Fruit fly (Drosophila melanogaster): ENCODE results near the gene IPIP.

Gene IPIP

dm6 chr2L:6051212-6051621 lies 3.4 kb downstream of the IPIP start (continued):
- TF ChIP-seq sna (GFP tag; IDR thresholded peaks at IDR 0.05; ENCODE audit: partially characterized antibody) (no peak), pros (GFP tag; optimal IDR thresholded peaks at IDR 0.05) (peak; percentile 85), CG9817 (tag; optimal IDR thresholded peaks at IDR 0.05) (peak; percentile 94), CG4617 (GFP tag; optimal IDR thresholded peaks at IDR 0.05; ENCODE audit: borderline replicate concordance) (peak; percentile 57), Sox100B (GFP tag; optimal IDR thresholded peaks at IDR 0.05) (peak; percentile 94), CG31224 (GFP tag; IDR thresholded peaks at IDR 0.05) (peak; percentile 78), CG11398 (GFP tag; optimal IDR thresholded peaks at IDR 0.05) (peak; percentile 95), Mrtf (GFP tag; IDR thresholded peaks at IDR 0.05) (peak; percentile 94), CG11456 (GFP tag; IDR thresholded peaks at IDR 0.05) (peak; percentile 93), ham (GFP tag; IDR thresholded peaks at IDR 0.05) (peak; percentile 61; the same call in 1 of the 2 replicates), CG10543 (GFP tag; optimal IDR thresholded peaks at IDR 0.05) (peak; percentile 96), zfh2 (GFP tag; optimal IDR thresholded peaks at IDR 0.05) (peak; percentile 85), CG12071 (GFP tag; optimal IDR thresholded peaks at IDR 0.05) (peak; percentile 98), CG16815 (GFP tag; optimal IDR thresholded peaks at IDR 0.05) (peak; percentile 72), pita (GFP tag; optimal IDR thresholded peaks at IDR 0.05) (no peak), stc (GFP tag; IDR thresholded peaks at IDR 0.05) (peak; percentile 95), gt (GFP tag; IDR thresholded peaks at IDR 0.05) (peak; percentile 66; the same call in 1 of the 2 replicates), D (optimal IDR thresholded peaks at IDR 0.05) (no peak), D (GFP tag; optimal IDR thresholded peaks at IDR 0.05) (peak; percentile 93), tio (GFP tag; optimal IDR thresholded peaks at IDR 0.05) (no peak), CG6683 (GFP tag; optimal IDR thresholded peaks at IDR 0.05) (peak; percentile 95), gfzf (GFP tag; optimal IDR thresholded peaks at IDR 0.05) (no peak), CG11085 (GFP tag; IDR thresholded peaks at IDR 0.05) (peak; percentile 50; the same call in 1 of the 2 replicates), CG32767 (GFP tag; IDR thresholded peaks at IDR 0.05) (peak; percentile 93), CG9437 (GFP tag; optimal IDR thresholded peaks at IDR 0.05) (peak; percentile 90), Atf6 (GFP tag; IDR thresholded peaks at IDR 0.05) (peak; percentile 97), salm (tag; optimal IDR thresholded peaks at IDR 0.05) (peak; percentile 94), bowl (GFP tag; IDR thresholded peaks at IDR 0.05) (peak; percentile 90), H15 (GFP tag; IDR thresholded peaks at IDR 0.05) (peak; percentile 81), unc-4 (GFP tag; IDR thresholded peaks at IDR 0.05; ENCODE audit: partially characterized antibody) (no peak), CG33213 (GFP tag; optimal IDR thresholded peaks at IDR 0.05) (peak; percentile 96), schlank (tag; optimal IDR thresholded peaks at IDR 0.05) (peak; percentile 95), HLH4C (GFP tag; IDR thresholded peaks at IDR 0.05; ENCODE audit: partially characterized antibody) (no peak), CG4730 (GFP tag; IDR thresholded peaks at IDR 0.05) (peak; percentile 69), Sry-δ (GFP tag; optimal IDR thresholded peaks at IDR 0.05) (peak; percentile 48), inv (GFP tag; IDR thresholded peaks at IDR 0.05; ENCODE audit: partially characterized antibody) (no peak), CG3838 (GFP tag; optimal IDR thresholded peaks at IDR 0.05) (peak; percentile 82), Nf-YB (GFP tag; optimal IDR thresholded peaks at IDR 0.05) (peak; percentile 85), dmrt11E (tag; optimal IDR thresholded peaks at IDR 0.05) (peak; percentile 96), lab (GFP tag; optimal IDR thresholded peaks at IDR 0.05) (peak; percentile 98), CG10147 (GFP tag; optimal IDR thresholded peaks at IDR 0.05) (peak; percentile 97), Hr3 (GFP tag; optimal IDR thresholded peaks at IDR 0.05) (peak; percentile 80), crp (GFP tag; optimal IDR thresholded peaks at IDR 0.05) (peak in 1 of 2 experiments; percentile 62), Jarid2 (GFP tag; optimal IDR thresholded peaks at IDR 0.05) (peak; percentile 79), CG4404 (GFP tag; IDR thresholded peaks at IDR 0.05) (peak; percentile 41; the same call in 1 of the 2 replicates), NFAT (GFP tag; IDR thresholded peaks at IDR 0.05) (peak; percentile 79), Lim3 (GFP tag; IDR thresholded peaks at IDR 0.05) (0 out of 2 replicates have a peak, but pooled peaks have one; percentile 60), CG7786 (GFP tag; optimal IDR thresholded peaks at IDR 0.05) (peak; percentile 86), Hand (GFP tag; optimal IDR thresholded peaks at IDR 0.05) (peak; percentile 98), CG3726 (GFP tag; IDR thresholded peaks at IDR 0.05) (peak; percentile 84; the same call in 2 of the 3 replicates)
